Worm (Caenorhabditis elegans): ENCODE measurements around the gene F32D8.2.

Gene F32D8.2

DNA sequence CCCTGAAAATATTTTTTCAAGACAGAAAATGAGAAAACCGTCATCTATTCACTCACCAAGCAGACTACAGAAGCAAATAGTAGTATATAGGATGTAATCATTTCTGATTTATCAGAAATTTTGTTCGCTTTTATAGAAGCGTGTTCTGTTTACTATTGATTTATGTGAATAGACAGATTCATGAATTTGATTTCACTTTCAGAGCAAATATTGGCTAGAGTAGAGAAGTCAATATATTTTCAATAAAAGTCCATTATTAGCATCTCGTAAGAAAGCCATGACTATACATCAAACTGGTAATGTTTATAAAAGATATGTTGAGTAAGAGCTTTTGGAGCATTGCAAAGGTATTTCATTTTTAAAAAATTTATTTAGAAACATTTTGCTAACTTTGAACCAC, 47.6 kb downstream of the F32D8.2 start, which contains the start of gene scvp-1:
Gene scvp-1 (minus strand): TSS at position 101 of the 400 bp plus-strand sequence.
- TF ChIP-seq hmg-1.2 (GFP tag; IDR thresholded peaks at IDR 0.05) (no peak), chd-7 (tag; optimal IDR thresholded peaks at IDR 0.05) (no peak), fkh-3 (tag; optimal IDR thresholded peaks at IDR 0.05) (no peak), attf-5 (GFP tag; optimal IDR thresholded peaks at IDR 0.05) (no peak), bed-2 (GFP tag; IDR thresholded peaks at IDR 0.05) (no peak), lag-1 (GFP tag; IDR thresholded peaks at IDR 0.05) (no peak), unc-62 (GFP tag; optimal IDR thresholded peaks at IDR 0.05) (no peak), hmg-20 (GFP tag; IDR thresholded peaks at IDR 0.05) (no peak), F52B5.7 (tag; optimal IDR thresholded peaks at IDR 0.05) (no peak), aptf-3 (GFP tag; IDR thresholded peaks at IDR 0.05) (no peak), cebp-1 (GFP tag; IDR thresholded peaks at IDR 0.05) (no peak), cebp-1 (tag; optimal IDR thresholded peaks at IDR 0.05) (no peak), lir-1 (GFP tag; conservative IDR thresholded peaks at IDR 0.05) (no peak), nhr-90 (tag; optimal IDR thresholded peaks at IDR 0.05) (no peak), ztf-18 (tag; optimal IDR thresholded peaks at IDR 0.05) (no peak), ztf-26 (tag; optimal IDR thresholded peaks at IDR 0.05) (no peak), madf-8 (GFP tag; conservative IDR thresholded peaks at IDR 0.05) (no peak), ztf-3 (GFP tag; optimal IDR thresholded peaks at IDR 0.05) (no peak)

DNA sequence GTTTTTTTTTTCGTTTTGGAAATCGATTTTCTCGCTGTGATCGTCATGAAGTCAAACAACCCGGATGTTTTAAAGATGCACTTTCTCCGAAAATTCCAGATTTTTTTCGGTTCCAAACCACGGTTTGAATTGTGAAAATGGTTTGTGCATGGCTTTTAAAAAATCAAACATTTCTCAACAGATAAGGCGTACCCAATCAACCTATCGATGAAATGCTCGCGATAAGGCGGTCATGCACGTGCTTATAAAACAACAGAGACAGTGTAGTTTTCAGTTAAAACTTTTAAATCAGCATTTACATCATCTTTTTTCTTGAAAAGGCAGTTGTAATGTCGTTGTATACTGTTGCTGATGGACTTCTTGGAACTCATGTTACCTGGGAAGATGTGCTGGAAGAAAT, 48.8 kb downstream of the F32D8.2 start, which contains the start of gene F58B4.5:
Gene F58B4.5 (plus strand): TSS at position 283 of the 400 bp plus-strand sequence.
- TF ChIP-seq nhr-80 (tag; optimal IDR thresholded peaks at IDR 0.05) (peak; percentile 92), Y53G8AR.9 (GFP tag; conservative IDR thresholded peaks at IDR 0.05) (no peak)

Data from whole organism, young adult.